Worm (Caenorhabditis elegans) whole organism, L4 larva: Measurements from ENCODE around the gene nhr-5.

ENCODE experiments used
- ceh-28 ChIP-seq: fragments of 150-350 bp; optimal IDR thresholded peaks from 2 replicates; lab custom pipeline; 2014; ENCODE audit warnings: missing biosample characterization, missing genetic modification reagents, missing genetic modification characterization
- ctbp-1 ChIP-seq: fragments of 200-800 bp; sonication (Bioruptor generic); IDR thresholded peaks from 2 replicates; pipeline ENCODE4 v1.3.6; 2022; ENCODE audit warnings: missing genetic modification reagents, missing genetic modification characterization, missing compliant biosample characterization
- zfp-3 ChIP-seq: fragments of 200-800 bp; sonication (Bioruptor generic); conservative IDR thresholded peaks from 2 replicates; pipeline ENCODE4 v1.3.6; 2022; ENCODE audit warnings: missing genetic modification reagents, missing genetic modification characterization, missing compliant biosample characterization

DNA sequence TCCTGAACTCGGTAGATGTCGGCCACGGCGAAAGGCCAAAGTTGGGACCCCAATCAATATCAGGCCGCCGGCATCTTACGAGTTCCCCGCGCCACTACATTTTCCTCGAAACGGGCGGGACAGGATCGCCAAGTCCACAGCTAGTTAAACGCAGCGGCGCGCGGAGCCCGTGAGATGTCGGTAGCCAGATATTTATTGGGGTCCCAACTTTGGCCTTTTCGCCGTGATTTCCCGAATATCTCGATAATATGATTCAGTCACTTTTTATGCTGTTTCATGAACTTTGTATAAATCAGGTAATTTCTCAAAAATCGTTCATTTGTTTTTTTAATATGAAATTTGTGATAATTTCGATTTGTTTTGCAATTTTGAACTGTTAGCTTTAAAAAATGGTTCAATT is 18.3 kb upstream of the nhr-5 start:
- TF ChIP-seq ceh-28 (tag; lab: Kevin White, UChicago) (no peak), zfp-3 (GFP tag; lab: Robert Waterston, UW) (no peak), ctbp-1 (GFP tag; lab: Robert Waterston, UW) (no peak)
